Worm (Caenorhabditis elegans): ENCODE data around the gene tsp-21.
A peak's percentile ranks its signal among the peaks of the same experiment; 100 is the strongest.

Gene tsp-21

ce11 chrX:9932226-9932773, at the start of gene tsp-21 (continued):
- peak; percentile 10 for TF ChIP-seq pat-9 (tag; optimal IDR thresholded peaks at IDR 0.05)
- no peak for TF ChIP-seq ceh-9 (tag; optimal IDR thresholded peaks at IDR 0.05)
- no peak for TF ChIP-seq ceh-48 (tag; optimal IDR thresholded peaks at IDR 0.05)
- TF ChIP-seq sdc-2 (tag; optimal IDR thresholded peaks at IDR 0.05): peak; percentile 81
- TF ChIP-seq gmeb-2 (tag; optimal IDR thresholded peaks at IDR 0.05): no peak
- TF ChIP-seq ceh-19 (GFP tag; optimal IDR thresholded peaks at IDR 0.05): no peak
- no peak for TF ChIP-seq zip-5 (tag; optimal IDR thresholded peaks at IDR 0.05)
- peak; percentile 81 for TF ChIP-seq elt-2 (tag; optimal IDR thresholded peaks at IDR 0.05)
- no peak for TF ChIP-seq nhr-11 (tag; optimal IDR thresholded peaks at IDR 0.05)
- TF ChIP-seq ceh-30 (tag; optimal IDR thresholded peaks at IDR 0.05): no peak
- no peak for TF ChIP-seq lim-6 (tag; optimal IDR thresholded peaks at IDR 0.05)
- TF ChIP-seq sox-2 (GFP tag; IDR thresholded peaks at IDR 0.05): no peak
- TF ChIP-seq hlh-8 (tag; optimal IDR thresholded peaks at IDR 0.05): peak; percentile 43
- TF ChIP-seq T23F11.4 (GFP tag; optimal IDR thresholded peaks at IDR 0.05): peak; percentile 75
- TF ChIP-seq ceh-34 (tag; optimal IDR thresholded peaks at IDR 0.05): peak; percentile 72
- TF ChIP-seq ceh-6 (GFP tag; optimal IDR thresholded peaks at IDR 0.05): no peak

ce11 chrX:9882572-9882971, 49.6 kb upstream of the tsp-21 start:
- TF ChIP-seq fkh-10 (GFP tag; optimal IDR thresholded peaks at IDR 0.05): no peak
- TF ChIP-seq ceh-31 (tag; optimal IDR thresholded peaks at IDR 0.05): no peak
- TF ChIP-seq T23F11.4 (GFP tag; optimal IDR thresholded peaks at IDR 0.05): no peak
- TF ChIP-seq ref-2 (tag; optimal IDR thresholded peaks at IDR 0.05): no peak
- TF ChIP-seq ets-4 (tag; optimal IDR thresholded peaks at IDR 0.05): no peak
- TF ChIP-seq gmeb-2 (tag; optimal IDR thresholded peaks at IDR 0.05): no peak
- no peak for TF ChIP-seq npax-4 (tag; optimal IDR thresholded peaks at IDR 0.05)
- TF ChIP-seq che-1 (tag; optimal IDR thresholded peaks at IDR 0.05): no peak
- TF ChIP-seq ceh-14 (tag; optimal IDR thresholded peaks at IDR 0.05): no peak
- TF ChIP-seq unc-3 (GFP tag; conservative IDR thresholded peaks at IDR 0.05): no peak
- TF ChIP-seq unc-3 (tag; optimal IDR thresholded peaks at IDR 0.05): no peak
- no peak for TF ChIP-seq pha-4 (tag; optimal IDR thresholded peaks at IDR 0.05)
- TF ChIP-seq tbx-7 (tag; optimal IDR thresholded peaks at IDR 0.05): no peak
- no peak for TF ChIP-seq unc-55 (GFP tag; optimal IDR thresholded peaks at IDR 0.05)
- no peak for TF ChIP-seq eyg-1 (tag; optimal IDR thresholded peaks at IDR 0.05)
- no peak for TF ChIP-seq ztf-16 (tag; optimal IDR thresholded peaks at IDR 0.05)
- TF ChIP-seq unc-42 (tag; optimal IDR thresholded peaks at IDR 0.05): no peak
- TF ChIP-seq dmd-4 (tag; optimal IDR thresholded peaks at IDR 0.05; ENCODE audit: borderline replicate concordance): no peak
- TF ChIP-seq odd-2 (tag; optimal IDR thresholded peaks at IDR 0.05): no peak

- TF ChIP-seq lim-6 (tag; optimal IDR thresholded peaks at IDR 0.05) (no peak), ama-1 (optimal IDR thresholded peaks at IDR 0.05) (no peak)
These were observed 48.3 kb upstream of the tsp-21 start, which contains the start of gene mrp-4 for ce11 chrX:9883837-9884324. TSS of gene mrp-4 (plus strand) at chrX:9884274.

- TF ChIP-seq sox-2 (GFP tag; IDR thresholded peaks at IDR 0.05): no peak
- TF ChIP-seq pag-3 (tag; optimal IDR thresholded peaks at IDR 0.05; ENCODE audit: borderline replicate concordance): no peak
- TF ChIP-seq nhr-232 (tag; optimal IDR thresholded peaks at IDR 0.05): no peak
- no peak for TF ChIP-seq ceh-19 (GFP tag; optimal IDR thresholded peaks at IDR 0.05)
- no peak for TF ChIP-seq ceh-30 (tag; optimal IDR thresholded peaks at IDR 0.05)
- TF ChIP-seq ceh-14 (tag; optimal IDR thresholded peaks at IDR 0.05): no peak
- no peak for TF ChIP-seq ceh-24 (tag; optimal IDR thresholded peaks at IDR 0.05)
- TF ChIP-seq mec-3 (tag; optimal IDR thresholded peaks at IDR 0.05; ENCODE audit: borderline replicate concordance): no peak
- TF ChIP-seq ceh-2 (tag; optimal IDR thresholded peaks at IDR 0.05): no peak
- no peak for TF ChIP-seq ceh-48 (tag; optimal IDR thresholded peaks at IDR 0.05)
- TF ChIP-seq fax-1 (tag; optimal IDR thresholded peaks at IDR 0.05): no peak
- TF ChIP-seq pros-1 (tag; optimal IDR thresholded peaks at IDR 0.05): no peak
These were observed 39.8 kb upstream of the tsp-21 start, which contains the start of gene F21G4.1 for ce11 chrX:9892323-9892722. TSS of gene F21G4.1 (minus strand) at chrX:9892328.

Data from whole organism, late embryonic.